Worm (Caenorhabditis elegans): ENCODE measurements around the gene cyk-4.

DNA sequence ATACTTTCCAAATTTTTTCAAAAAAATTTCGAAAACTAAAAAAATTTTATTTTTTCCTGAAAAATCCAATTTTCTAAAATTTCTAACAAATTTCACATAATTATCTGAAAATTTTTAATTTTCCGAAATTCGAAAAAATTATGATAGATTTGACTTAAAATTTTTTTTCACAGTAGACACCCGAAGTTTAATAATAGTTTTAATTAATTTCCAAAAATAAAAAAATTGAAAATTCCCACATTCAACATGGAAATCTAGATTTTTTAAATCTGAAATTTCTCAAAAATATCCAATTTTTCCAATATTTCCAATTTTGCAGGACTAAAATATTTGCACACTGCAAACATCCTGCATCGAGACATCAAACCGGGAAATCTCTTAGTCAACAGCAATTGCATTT lies 49.1 kb downstream of the cyk-4 start:
- TF ChIP-seq grh-1 (GFP tag; IDR thresholded peaks at IDR 0.05) (no peak), nhr-12 (tag; optimal IDR thresholded peaks at IDR 0.05) (no peak)
